Fruit fly (Drosophila melanogaster) whole organism, embryonic: ENCODE data around the gene chrb.

Experiments used
- ATbp ChIP-seq: fragments of 200-800 bp; sonication (Bioruptor generic); optimal IDR thresholded peaks from 2 replicates; lab custom pipeline; 2017; ENCODE audit warnings: missing biosample characterization, mild to moderate bottlenecking, missing genetic modification characterization, missing genetic modification reagents
- Antp ChIP-seq: fragments of 200-800 bp; sonication (Bioruptor generic); optimal IDR thresholded peaks from 3 replicates; lab custom pipeline; 2016; ENCODE audit warnings: missing biosample characterization, missing genetic modification characterization
- CG10654 ChIP-seq: fragments of 200-800 bp; sonication (Bioruptor generic); optimal IDR thresholded peaks from 2 replicates; lab custom pipeline; 2016; ENCODE audit warnings: missing biosample characterization, missing genetic modification characterization
- CG11085 ChIP-seq: fragments of 200-800 bp; sonication (Bioruptor generic); IDR thresholded peaks from 2 replicates; pipeline ENCODE4 v1.3.6; 2022; ENCODE audit warnings: missing biosample characterization, missing genetic modification characterization
- CG11560 ChIP-seq: fragments of 200-800 bp; sonication (Bioruptor generic); IDR thresholded peaks from 3 replicates; pipeline ENCODE4 v1.3.6; 2022; ENCODE audit warnings: missing biosample characterization, missing genetic modification characterization
- CG13287 ChIP-seq: fragments of 200-800 bp; sonication (Bioruptor generic); IDR thresholded peaks from 2 replicates; pipeline ENCODE4 v1.3.6; 2022; ENCODE audit warnings: missing biosample characterization, missing genetic modification characterization; ENCODE audit not compliant: partially characterized antibody
- CG13894 ChIP-seq: fragments of 200-800 bp; sonication (Bioruptor generic); optimal IDR thresholded peaks from 3 replicates; lab custom pipeline; 2018; ENCODE audit warnings: missing biosample characterization, mild to moderate bottlenecking, missing genetic modification characterization, moderate library complexity
- CG14050 ChIP-seq: fragments of 200-800 bp; sonication (Bioruptor generic); IDR thresholded peaks from 3 replicates; pipeline ENCODE4 v1.3.6; 2022; ENCODE audit warnings: missing biosample characterization, missing genetic modification characterization
- CG1792 ChIP-seq: fragments of 200-800 bp; sonication (Bioruptor generic); optimal IDR thresholded peaks from 2 replicates; lab custom pipeline; 2016; ENCODE audit warnings: missing biosample characterization, missing genetic modification characterization
- CG18476 ChIP-seq: fragments of 200-800 bp; sonication (Bioruptor generic); optimal IDR thresholded peaks from 2 replicates; lab custom pipeline; 2016; ENCODE audit warnings: missing biosample characterization, mild to moderate bottlenecking, missing genetic modification characterization
- CG30431 ChIP-seq: fragments of 200-800 bp; sonication (Bioruptor generic); optimal IDR thresholded peaks from 2 replicates; lab custom pipeline; 2017; ENCODE audit warnings: missing biosample characterization, missing genetic modification characterization
- CG6175 ChIP-seq: fragments of 200-800 bp; sonication (Bioruptor generic); IDR thresholded peaks from 3 replicates; pipeline ENCODE4 v1.3.6; 2022; ENCODE audit warnings: missing biosample characterization, missing genetic modification characterization
- CG7839 ChIP-seq: fragments of 200-800 bp; sonication (Bioruptor generic); optimal IDR thresholded peaks from 3 replicates; lab custom pipeline; 2018; ENCODE audit warnings: missing biosample characterization, mild to moderate bottlenecking, missing genetic modification characterization, moderate library complexity
- CG8478 ChIP-seq: fragments of >200 bp; optimal IDR thresholded peaks from 2 replicates; lab custom pipeline; 2018
- CHES-1-like ChIP-seq: fragments of 200-800 bp; sonication (Bioruptor generic); optimal IDR thresholded peaks from 2 replicates; lab custom pipeline; 2016; ENCODE audit warnings: missing biosample characterization, missing genetic modification characterization
- D ChIP-seq, 2 experiments: fragments of 200-800 bp in 1 of 2; fragments of >200 bp in 1 of 2; sonication (Bioruptor generic) in 1 of 2; optimal IDR thresholded peaks; 2 replicates in 1 of 2; 3 replicates in 1 of 2; lab custom pipeline; 2017; ENCODE audit warnings: mild to moderate bottlenecking in 1 of 2, missing biosample characterization in 1 of 2, missing genetic modification characterization in 1 of 2, missing genetic modification reagents in 1 of 2
- D19A ChIP-seq: fragments of 200-800 bp; optimal IDR thresholded peaks from 3 replicates; lab custom pipeline; 2019; ENCODE audit warnings: missing biosample characterization, mild to moderate bottlenecking, missing genetic modification characterization, moderate library complexity
- D19B ChIP-seq: fragments of 200-800 bp; sonication (Bioruptor generic); optimal IDR thresholded peaks from 2 replicates; lab custom pipeline; 2017; ENCODE audit warnings: missing biosample characterization, mild to moderate bottlenecking, missing genetic modification characterization
- Doc3 ChIP-seq: fragments of 200-800 bp; sonication (Bioruptor generic); IDR thresholded peaks from 3 replicates; pipeline ENCODE4 v1.3.6; 2022; ENCODE audit warnings: missing biosample characterization, missing genetic modification characterization; ENCODE audit not compliant: partially characterized antibody
- Gsc ChIP-seq: fragments of 200-800 bp; sonication (Bioruptor generic); IDR thresholded peaks from 2 replicates; pipeline ENCODE4 v1.3.6; 2022; ENCODE audit warnings: missing biosample characterization, missing genetic modification characterization
- Gug ChIP-seq: fragments of 200-800 bp; sonication (Bioruptor generic); IDR thresholded peaks from 4 replicates; pipeline ENCODE4 v1.3.6; 2022; ENCODE audit warnings: missing biosample characterization, missing genetic modification characterization
- Kr ChIP-seq: fragments of 200-800 bp; sonication (Bioruptor generic); optimal IDR thresholded peaks from 2 replicates; lab custom pipeline; 2017; ENCODE audit warnings: missing biosample characterization, mild to moderate bottlenecking, missing genetic modification characterization
- Myb ChIP-seq: fragments of 200-800 bp; sonication (Bioruptor generic); optimal IDR thresholded peaks from 2 replicates; lab custom pipeline; 2016; ENCODE audit warnings: missing biosample characterization, missing genetic modification characterization
- NC2β ChIP-seq: fragments of 200-800 bp; sonication (Bioruptor generic); optimal IDR thresholded peaks from 2 replicates; lab custom pipeline; 2016; ENCODE audit warnings: missing biosample characterization, missing genetic modification characterization
- Neu2 ChIP-seq: fragments of 200-800 bp; sonication (Bioruptor generic); optimal IDR thresholded peaks from 3 replicates; lab custom pipeline; 2016; ENCODE audit warnings: missing biosample characterization, missing genetic modification characterization, borderline replicate concordance
- Nf-YA ChIP-seq: fragments of 200-800 bp; sonication (Bioruptor generic); IDR thresholded peaks from 2 replicates; pipeline ENCODE4 v1.3.6; 2022; ENCODE audit warnings: missing biosample characterization, missing genetic modification characterization
- Opbp ChIP-seq: fragments of 200-800 bp; sonication (Bioruptor generic); IDR thresholded peaks from 3 replicates; pipeline ENCODE4 v1.3.6; 2022; ENCODE audit warnings: missing biosample characterization, missing genetic modification characterization; ENCODE audit not compliant: partially characterized antibody
- bowl ChIP-seq: fragments of 200-800 bp; sonication (Bioruptor generic); IDR thresholded peaks from 2 replicates; pipeline ENCODE4 v1.3.6; 2022; ENCODE audit warnings: missing biosample characterization, missing genetic modification characterization
- btn ChIP-seq: fragments of 200-800 bp; sonication (Bioruptor generic); optimal IDR thresholded peaks from 2 replicates; lab custom pipeline; 2016; ENCODE audit warnings: missing biosample characterization, missing genetic modification characterization
- emc ChIP-seq: fragments of 200-800 bp; sonication (Bioruptor generic); optimal IDR thresholded peaks from 2 replicates; lab custom pipeline; 2016; ENCODE audit warnings: missing biosample characterization, missing genetic modification characterization
- eyg ChIP-seq: fragments of 200-800 bp; sonication (Bioruptor generic); optimal IDR thresholded peaks from 3 replicates; lab custom pipeline; 2016; ENCODE audit warnings: missing biosample characterization, missing genetic modification characterization
- her ChIP-seq: fragments of 200-800 bp; sonication (Bioruptor generic); optimal IDR thresholded peaks from 2 replicates; lab custom pipeline; 2016; ENCODE audit warnings: missing biosample characterization, missing genetic modification characterization
- hth ChIP-seq: fragments of >200 bp; optimal IDR thresholded peaks from 2 replicates; lab custom pipeline; 2017; ENCODE audit warnings: inconsistent platforms
- klu ChIP-seq: fragments of 200-800 bp; sonication (Bioruptor generic); IDR thresholded peaks from 2 replicates; pipeline ENCODE4 v1.3.6; 2022; ENCODE audit warnings: missing biosample characterization, missing genetic modification characterization
- lbe ChIP-seq: fragments of 200-800 bp; sonication (Bioruptor generic); optimal IDR thresholded peaks from 2 replicates; lab custom pipeline; 2016; ENCODE audit warnings: missing biosample characterization, mild to moderate bottlenecking, missing genetic modification characterization
- lmd ChIP-seq: fragments of 200-800 bp; sonication (Bioruptor generic); IDR thresholded peaks from 2 replicates; pipeline ENCODE4 v1.3.6; 2022; ENCODE audit warnings: missing biosample characterization, missing genetic modification characterization
- lov ChIP-seq, 2 experiments: fragments of 200-800 bp in 1 of 2; fragments of >200 bp in 1 of 2; sonication (Bioruptor generic) in 1 of 2; IDR thresholded peaks in 1 of 2; optimal IDR thresholded peaks in 1 of 2; 2 replicates in 1 of 2; 3 replicates in 1 of 2; pipeline versions ENCODE4 v1.3.6 to Lab custom; 2017 to 2022; ENCODE audit warnings: missing biosample characterization in 1 of 2, missing genetic modification characterization in 1 of 2
- nau ChIP-seq: fragments of 200-800 bp; sonication (Bioruptor generic); optimal IDR thresholded peaks from 3 replicates; lab custom pipeline; 2017; ENCODE audit warnings: missing biosample characterization, mild to moderate bottlenecking, missing genetic modification characterization, missing genetic modification reagents
- pfk ChIP-seq: fragments of 200-800 bp; sonication (Bioruptor generic); optimal IDR thresholded peaks from 2 replicates; lab custom pipeline; 2018; ENCODE audit warnings: missing biosample characterization, mild to moderate bottlenecking, missing genetic modification characterization, moderate library complexity
- pros ChIP-seq: fragments of 200-800 bp; sonication (Bioruptor generic); optimal IDR thresholded peaks from 3 replicates; lab custom pipeline; 2019; ENCODE audit warnings: missing biosample characterization, mild to moderate bottlenecking, missing genetic modification characterization, moderate library complexity
- ranshi ChIP-seq: fragments of 200-800 bp; sonication (Bioruptor generic); IDR thresholded peaks from 2 replicates; pipeline ENCODE4 v1.3.6; 2022; ENCODE audit warnings: missing biosample characterization, missing genetic modification characterization
- rib ChIP-seq: fragments of 200-800 bp; sonication (Bioruptor generic); IDR thresholded peaks from 2 replicates; pipeline ENCODE4 v1.3.6; 2022; ENCODE audit warnings: missing biosample characterization, missing genetic modification characterization
- shn ChIP-seq: fragments of 200-800 bp; sonication (Bioruptor generic); optimal IDR thresholded peaks from 3 replicates; lab custom pipeline; 2016; ENCODE audit warnings: missing biosample characterization, missing genetic modification characterization
- sim ChIP-seq: fragments of 200-800 bp; sonication (Bioruptor generic); IDR thresholded peaks from 2 replicates; pipeline ENCODE4 v1.3.6; 2022; ENCODE audit warnings: missing biosample characterization, missing genetic modification characterization
- sima ChIP-seq: fragments of 200-800 bp; sonication (Bioruptor generic); optimal IDR thresholded peaks from 2 replicates; lab custom pipeline; 2016; ENCODE audit warnings: missing biosample characterization, missing genetic modification characterization
- sisA ChIP-seq: fragments of 200-800 bp; sonication (Bioruptor generic); IDR thresholded peaks from 2 replicates; pipeline ENCODE4 v1.3.6; 2022; ENCODE audit warnings: missing biosample characterization, missing genetic modification characterization
- slp2 ChIP-seq: fragments of 200-800 bp; sonication (Bioruptor generic); optimal IDR thresholded peaks from 2 replicates; lab custom pipeline; 2016; ENCODE audit warnings: missing biosample characterization, missing genetic modification characterization
- twi ChIP-seq: fragments of 200-800 bp; optimal IDR thresholded peaks from 2 replicates; lab custom pipeline; 2019; ENCODE audit warnings: missing biosample characterization, mild to moderate bottlenecking, missing genetic modification characterization, moderate library complexity
- usp ChIP-seq: fragments of >200 bp; optimal IDR thresholded peaks from 2 replicates; lab custom pipeline; 2017; ENCODE audit warnings: missing biosample characterization, missing genetic modification characterization
- vvl ChIP-seq: fragments of 200-800 bp; sonication (Bioruptor generic); IDR thresholded peaks from 2 replicates; pipeline ENCODE4 v1.3.6; 2022; ENCODE audit warnings: missing biosample characterization, missing genetic modification characterization
- zf30C ChIP-seq: fragments of 200-800 bp; sonication (Bioruptor generic); optimal IDR thresholded peaks from 3 replicates; lab custom pipeline; 2018; ENCODE audit warnings: missing biosample characterization, mild to moderate bottlenecking, missing genetic modification characterization

chrb gene

DNA sequence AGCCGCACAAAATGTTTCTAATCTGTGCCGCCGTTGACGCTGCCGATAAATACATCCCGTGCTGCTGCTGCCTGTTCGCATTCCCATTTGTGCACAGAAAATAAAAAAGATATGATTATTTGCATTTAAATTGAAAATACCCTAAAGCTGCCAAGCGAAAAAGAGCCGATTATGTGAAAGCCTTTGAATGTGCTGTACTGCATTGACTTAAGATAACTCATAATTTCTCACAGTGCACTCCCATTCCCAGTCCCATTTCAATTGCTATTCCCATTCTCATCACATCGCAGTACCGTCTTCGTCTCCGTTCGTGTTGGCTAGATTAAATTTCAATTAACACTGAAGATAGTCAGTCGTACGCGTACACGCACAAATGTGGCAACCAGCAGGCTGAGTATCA, 38.4 kb upstream of the chrb start (continued):
- TF ChIP-seq CG13894 (tag; lab: Kevin White, UChicago) (no peak), CG10654 (GFP tag; lab: Kevin White, UChicago) (peak; percentile 1), Doc3 (GFP tag; lab: Robert Waterston, UW) (no peak), btn (GFP tag; lab: Kevin White, UChicago) (peak; percentile 22), NC2β (peak; percentile 29), vvl (GFP tag; lab: Robert Waterston, UW) (peak; percentile 78), slp2 (peak; percentile 54), pros (GFP tag; lab: Kevin White, UChicago) (no peak), twi (tag; lab: Kevin White, UChicago) (no peak), Myb (GFP tag; lab: Kevin White, UChicago) (peak; percentile 17), Kr (GFP tag; lab: Kevin White, UChicago) (no peak), D19B (GFP tag; lab: Kevin White, UChicago) (no peak), CG7839 (tag; lab: Kevin White, UChicago) (peak; percentile 62), CG14050 (GFP tag; lab: Robert Waterston, UW) (peak; percentile 19; the same call in 1 of the 3 replicates), ATbp (GFP tag; lab: Kevin White, UChicago) (peak; percentile 40), pfk (no peak), Antp (GFP tag; lab: Kevin White, UChicago) (peak; percentile 56), CG6175 (GFP tag; lab: Robert Waterston, UW) (no peak), D19A (tag; lab: Kevin White, UChicago) (peak; percentile 31), CG30431 (GFP tag; lab: Kevin White, UChicago) (peak; percentile 31), eyg (GFP tag; lab: Kevin White, UChicago) (no peak), CG1792 (peak; percentile 44), sim (GFP tag; lab: Robert Waterston, UW) (0 out of 2 replicates have a peak, but pooled peaks have one; percentile 16), lbe (no peak), Opbp (GFP tag; lab: Robert Waterston, UW) (no peak), CG18476 (no peak), D (optimal IDR thresholded peaks at IDR 0.05; lab: Kevin White, UChicago) (no peak), D (GFP tag; optimal IDR thresholded peaks at IDR 0.05; lab: Kevin White, UChicago) (peak; percentile 57), Nf-YA (GFP tag; lab: Robert Waterston, UW) (no peak), zf30C (GFP tag; lab: Kevin White, UChicago) (no peak), Gug (GFP tag; lab: Robert Waterston, UW) (peak; percentile 69), CHES-1-like (peak; percentile 33), nau (GFP tag; lab: Kevin White, UChicago) (peak; percentile 15), klu (GFP tag; lab: Robert Waterston, UW) (no peak), sisA (GFP tag; lab: Robert Waterston, UW) (peak; percentile 62), sima (no peak), her (peak; percentile 7), shn (peak; percentile 10), lov (optimal IDR thresholded peaks at IDR 0.05; lab: Kevin White, UChicago) (no peak), lov (GFP tag; IDR thresholded peaks at IDR 0.05; lab: Robert Waterston, UW) (peak; percentile 74; the same call in 2 of the 3 replicates), rib (GFP tag; lab: Robert Waterston, UW) (peak; percentile 27; the same call in 1 of the 2 replicates), Gsc (GFP tag; lab: Robert Waterston, UW) (0 out of 2 replicates have a peak, but pooled peaks have one; percentile 45), usp (GFP tag; lab: Kevin White, UChicago) (no peak), CG11560 (0 out of 3 replicates have a peak, but pooled peaks have one; percentile 32), emc (GFP tag; lab: Kevin White, UChicago) (peak; percentile 37), CG8478 (no peak), hth (lab: Kevin White, UChicago) (no peak), lmd (GFP tag; lab: Robert Waterston, UW) (peak; percentile 61), CG13287 (GFP tag; lab: Robert Waterston, UW) (no peak), bowl (GFP tag; lab: Robert Waterston, UW) (peak; percentile 29; the same call in 1 of the 2 replicates), CG11085 (GFP tag; lab: Robert Waterston, UW) (no peak), Neu2 (GFP tag; lab: Kevin White, UChicago) (no peak), ranshi (GFP tag; lab: Robert Waterston, UW) (peak; percentile 57; the same call in 1 of the 2 replicates)
